Worm (Caenorhabditis elegans) whole organism, L3 larva: ENCODE results near the gene F57G8.7.

ENCODE experiments used
- R02D3.7 ChIP-seq: fragments of 150-350 bp; optimal IDR thresholded peaks from 2 replicates; lab custom pipeline; 2014; ENCODE audit warnings: missing biosample characterization, missing genetic modification characterization
- aly-2 ChIP-seq: fragments of 150-350 bp; optimal IDR thresholded peaks from 2 replicates; lab custom pipeline; 2014; ENCODE audit warnings: missing biosample characterization, missing genetic modification characterization
- ceh-16 ChIP-seq: sonication (generic microtip); optimal IDR thresholded peaks from 2 replicates; lab custom pipeline; 2017; ENCODE audit warnings: missing biosample characterization, missing genetic modification characterization
- ceh-9 ChIP-seq: sonication (generic microtip); optimal IDR thresholded peaks from 2 replicates; lab custom pipeline; 2018; ENCODE audit warnings: missing biosample characterization, missing genetic modification characterization
- daf-12 ChIP-seq: fragments of 150-350 bp; optimal IDR thresholded peaks from 2 replicates; lab custom pipeline; 2014; ENCODE audit warnings: missing biosample characterization, missing genetic modification reagents, missing genetic modification characterization
- egl-27 ChIP-seq: sonication (generic microtip); optimal IDR thresholded peaks from 4 replicates; lab custom pipeline; 2017; ENCODE audit warnings: missing biosample characterization, missing genetic modification reagents, missing genetic modification characterization
- egl-5 ChIP-seq: fragments of 150-350 bp; optimal IDR thresholded peaks from 2 replicates; lab custom pipeline; 2017; ENCODE audit warnings: missing biosample characterization, missing genetic modification reagents, missing genetic modification characterization, inconsistent platforms
- elt-2 ChIP-seq: sonication (generic microtip); optimal IDR thresholded peaks from 2 replicates; lab custom pipeline; 2016; ENCODE audit warnings: missing genetic modification reagents, mild to moderate bottlenecking, missing genetic modification characterization, missing compliant biosample characterization
- elt-3 ChIP-seq, 3 experiments: fragments of 150-350 bp in 1 of 3; sonication (generic microtip) in 2 of 3; optimal IDR thresholded peaks; 2 replicates in 2 of 3; 4 replicates in 1 of 3; lab custom pipeline; 2014 to 2017; ENCODE audit warnings: missing biosample characterization in 3 of 3, missing genetic modification characterization in 3 of 3
- fkh-10 ChIP-seq: sonication (generic microtip); optimal IDR thresholded peaks from 2 replicates; lab custom pipeline; 2017; ENCODE audit warnings: missing biosample characterization, missing genetic modification reagents, missing genetic modification characterization
- fos-1 ChIP-seq: fragments of 150-350 bp; optimal IDR thresholded peaks from 2 replicates; lab custom pipeline; 2014; ENCODE audit warnings: missing biosample characterization, missing genetic modification characterization
- hmg-11 ChIP-seq: sonication (generic microtip); optimal IDR thresholded peaks from 2 replicates; lab custom pipeline; 2016; ENCODE audit warnings: missing genetic modification characterization, missing compliant biosample characterization
- jun-1 ChIP-seq: fragments of 150-350 bp; optimal IDR thresholded peaks from 2 replicates; lab custom pipeline; 2014; ENCODE audit warnings: missing biosample characterization, missing genetic modification reagents, missing genetic modification characterization
- lin-15B ChIP-seq: fragments of 150-350 bp; optimal IDR thresholded peaks from 2 replicates; lab custom pipeline; 2014; ENCODE audit warnings: missing biosample characterization, missing genetic modification characterization
- lin-39 ChIP-seq: fragments of 150-350 bp; optimal IDR thresholded peaks from 2 replicates; lab custom pipeline; 2018; ENCODE audit warnings: missing biosample characterization, missing genetic modification reagents, missing genetic modification characterization
- mml-1 ChIP-seq: fragments of 150-350 bp; sonication (generic microtip); optimal IDR thresholded peaks from 3 replicates; lab custom pipeline; 2014; ENCODE audit warnings: missing biosample characterization, missing genetic modification characterization
- nfya-1 ChIP-seq: sonication (generic microtip); optimal IDR thresholded peaks from 2 replicates; lab custom pipeline; 2017; ENCODE audit warnings: missing genetic modification characterization, mild to moderate bottlenecking, missing compliant biosample characterization, antibody characterized with exemption, moderate library complexity; ENCODE audit not compliant: insufficient read depth
- nhr-11 ChIP-seq: fragments of 150-350 bp; optimal IDR thresholded peaks from 2 replicates; lab custom pipeline; 2014; ENCODE audit warnings: missing biosample characterization, missing genetic modification characterization
- nhr-12 ChIP-seq: fragments of 150-350 bp; optimal IDR thresholded peaks from 2 replicates; lab custom pipeline; 2014; ENCODE audit warnings: missing biosample characterization, missing genetic modification characterization
- nhr-23 ChIP-seq: fragments of 150-350 bp; optimal IDR thresholded peaks from 2 replicates; lab custom pipeline; 2014; ENCODE audit warnings: missing biosample characterization, missing genetic modification reagents, missing genetic modification characterization
- nhr-237 ChIP-seq: fragments of 150-350 bp; optimal IDR thresholded peaks from 2 replicates; lab custom pipeline; 2014; ENCODE audit warnings: missing biosample characterization, missing genetic modification characterization
- nhr-25 ChIP-seq: sonication (generic microtip); optimal IDR thresholded peaks from 2 replicates; lab custom pipeline; 2017; ENCODE audit warnings: missing biosample characterization, missing genetic modification characterization
- nhr-28 ChIP-seq: fragments of 150-350 bp; optimal IDR thresholded peaks from 2 replicates; lab custom pipeline; 2014; ENCODE audit warnings: missing biosample characterization, missing genetic modification characterization
- nhr-77 ChIP-seq: fragments of 150-350 bp; optimal IDR thresholded peaks from 2 replicates; lab custom pipeline; 2014; ENCODE audit warnings: missing biosample characterization, missing genetic modification characterization
- pha-4 ChIP-seq: fragments of 150-350 bp; optimal IDR thresholded peaks from 2 replicates; lab custom pipeline; 2014; ENCODE audit warnings: missing biosample characterization, missing genetic modification reagents, missing genetic modification characterization
- pqm-1 ChIP-seq: fragments of 150-350 bp; optimal IDR thresholded peaks from 2 replicates; lab custom pipeline; 2017; ENCODE audit warnings: missing biosample characterization, missing genetic modification characterization, inconsistent platforms
- sea-2 ChIP-seq: fragments of 150-350 bp; sonication (generic microtip); optimal IDR thresholded peaks from 4 replicates; lab custom pipeline; 2014; ENCODE audit warnings: missing biosample characterization, missing genetic modification reagents, missing genetic modification characterization
- skn-1 ChIP-seq: fragments of 150-350 bp; optimal IDR thresholded peaks from 2 replicates; lab custom pipeline; 2014; ENCODE audit warnings: missing biosample characterization, missing genetic modification characterization
- snpc-4 ChIP-seq: fragments of 150-350 bp; optimal IDR thresholded peaks from 2 replicates; lab custom pipeline; 2014; ENCODE audit warnings: missing biosample characterization, missing genetic modification characterization
- tbx-2 ChIP-seq: sonication (generic microtip); optimal IDR thresholded peaks from 2 replicates; lab custom pipeline; 2016; ENCODE audit warnings: mild to moderate bottlenecking, missing genetic modification characterization, missing compliant biosample characterization
- unc-62 ChIP-seq: fragments of 150-350 bp; sonication (generic microtip); optimal IDR thresholded peaks from 4 replicates; lab custom pipeline; 2014; ENCODE audit warnings: missing biosample characterization, missing genetic modification reagents, missing genetic modification characterization
- zag-1 ChIP-seq: fragments of 150-350 bp; optimal IDR thresholded peaks from 2 replicates; lab custom pipeline; 2014; ENCODE audit warnings: missing biosample characterization, missing genetic modification characterization
- ztf-11 ChIP-seq: fragments of 150-350 bp; optimal IDR thresholded peaks from 2 replicates; lab custom pipeline; 2014; ENCODE audit warnings: missing biosample characterization, missing genetic modification characterization
- ztf-4 ChIP-seq: fragments of 150-350 bp; optimal IDR thresholded peaks from 2 replicates; lab custom pipeline; 2014; ENCODE audit warnings: missing biosample characterization, missing genetic modification characterization

The F57G8.7 gene

DNA sequence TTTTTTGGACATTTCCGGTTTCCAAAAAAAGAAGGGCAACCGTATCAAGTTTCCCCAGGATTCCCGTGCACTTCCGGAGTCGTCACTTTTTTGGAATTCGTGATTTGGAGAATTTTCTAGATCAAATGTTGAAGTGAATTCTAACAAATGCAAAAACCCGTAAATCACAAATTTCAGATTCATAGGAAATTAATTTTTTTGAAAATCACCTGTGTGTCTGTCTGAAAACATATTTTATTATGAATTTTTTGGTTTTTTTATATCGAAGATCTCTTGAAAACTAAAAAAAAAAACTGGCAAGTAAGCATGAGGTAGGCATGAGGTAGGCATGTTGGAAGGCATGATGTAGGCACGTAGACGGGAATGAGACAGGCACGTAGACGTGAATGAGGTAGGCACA is 21.1 kb downstream of the F57G8.7 start:
- TF ChIP-seq nhr-25 (tag; lab: Kevin White, UChicago) (no peak), ceh-9 (tag; lab: Kevin White, UChicago) (no peak), egl-27 (tag; lab: Kevin White, UChicago) (no peak), ztf-4 (tag; lab: Kevin White, UChicago) (no peak), elt-3 (tag; optimal IDR thresholded peaks at IDR 0.05; lab: Kevin White, UChicago) (no peak), sea-2 (GFP tag; lab: Kevin White, UChicago) (no peak), egl-5 (tag; lab: Kevin White, UChicago) (no peak), aly-2 (no peak), nhr-28 (tag; lab: Kevin White, UChicago) (no peak)

DNA sequence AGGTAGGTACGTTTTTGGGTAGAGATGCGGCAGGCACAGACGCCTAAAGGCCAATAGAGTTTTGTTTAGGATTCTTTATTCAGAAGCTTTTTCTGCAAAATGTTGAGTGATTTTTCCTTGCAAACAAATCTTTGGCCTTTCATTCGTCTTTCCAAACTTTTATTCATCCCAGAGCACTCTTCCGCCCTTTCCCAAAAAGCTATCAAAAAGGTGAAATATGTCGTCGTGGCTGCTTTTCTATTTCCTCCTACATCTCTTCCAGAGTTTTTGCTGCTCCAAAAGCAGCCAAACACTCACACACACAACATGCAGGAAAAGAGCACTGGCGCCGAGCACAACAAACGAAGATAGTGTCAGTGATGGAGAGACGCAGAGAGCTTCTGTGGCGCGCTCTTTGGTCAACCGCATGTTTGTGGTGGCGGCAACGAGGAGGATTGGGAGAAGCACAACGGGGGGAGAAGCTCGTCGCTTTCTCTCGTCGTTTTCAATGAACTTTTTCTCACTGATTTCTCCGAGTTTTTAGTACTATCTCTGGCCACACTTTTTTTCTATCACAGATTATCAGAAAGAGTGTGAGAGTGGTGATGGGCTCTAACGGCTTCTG is 21.9 kb downstream of the F57G8.7 start:
- no peak for TF ChIP-seq mml-1 (tag; lab: Kevin White, UChicago)
- TF ChIP-seq elt-2 (tag; lab: Kevin White, UChicago), result peak; percentile 53
- no peak for TF ChIP-seq unc-62 (GFP tag; lab: Kevin White, UChicago)
- peak; percentile 23 for TF ChIP-seq nhr-11 (tag; lab: Kevin White, UChicago)
- peak; percentile 55 for TF ChIP-seq lin-39 (tag; lab: Kevin White, UChicago)
- TF ChIP-seq fkh-10 (GFP tag; lab: Kevin White, UChicago), result peak; percentile 36
- peak; percentile 64 for TF ChIP-seq hmg-11 (tag; lab: Kevin White, UChicago)
- TF ChIP-seq pha-4, result peak; percentile 70
- peak; percentile 2 for TF ChIP-seq egl-5 (tag; lab: Kevin White, UChicago)
- peak; percentile 38 for TF ChIP-seq pqm-1 (tag; lab: Kevin White, UChicago)
- TF ChIP-seq snpc-4, result peak; percentile 65
- TF ChIP-seq nfya-1 (tag; lab: Kevin White, UChicago), result peak; percentile 87
- peak; percentile 45 for TF ChIP-seq lin-15B (tag; lab: Kevin White, UChicago)
- no peak for TF ChIP-seq elt-3 (tag; optimal IDR thresholded peaks at IDR 0.05; lab: Kevin White, UChicago)

DNA sequence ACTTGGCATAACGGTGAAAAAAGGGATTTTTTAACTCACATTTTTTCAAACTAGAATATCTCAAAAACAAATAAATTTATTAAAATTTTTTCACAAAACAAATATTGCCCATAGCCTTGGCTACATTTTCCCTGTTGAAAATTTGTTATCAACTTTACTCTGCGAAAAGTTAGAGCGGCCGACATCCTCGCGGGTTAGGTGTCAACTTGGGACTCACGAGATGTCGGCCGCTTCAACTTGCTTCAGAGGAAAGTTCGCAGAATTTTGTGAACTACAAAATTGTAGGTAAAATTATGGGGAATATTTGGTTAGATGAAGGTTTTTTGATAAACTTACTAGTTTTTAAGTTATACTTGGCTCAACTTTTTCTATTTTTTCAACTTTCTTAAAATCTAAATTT is 22.8 kb downstream of the F57G8.7 start:
- TF ChIP-seq fos-1 (tag; lab: Kevin White, UChicago) (no peak), ztf-11 (tag; lab: Kevin White, UChicago) (no peak), daf-12 (tag; lab: Kevin White, UChicago) (no peak), elt-3 (tag; optimal IDR thresholded peaks at IDR 0.05; lab: Kevin White, UChicago) (no peak), pha-4 (no peak), snpc-4 (peak; percentile 80)

DNA sequence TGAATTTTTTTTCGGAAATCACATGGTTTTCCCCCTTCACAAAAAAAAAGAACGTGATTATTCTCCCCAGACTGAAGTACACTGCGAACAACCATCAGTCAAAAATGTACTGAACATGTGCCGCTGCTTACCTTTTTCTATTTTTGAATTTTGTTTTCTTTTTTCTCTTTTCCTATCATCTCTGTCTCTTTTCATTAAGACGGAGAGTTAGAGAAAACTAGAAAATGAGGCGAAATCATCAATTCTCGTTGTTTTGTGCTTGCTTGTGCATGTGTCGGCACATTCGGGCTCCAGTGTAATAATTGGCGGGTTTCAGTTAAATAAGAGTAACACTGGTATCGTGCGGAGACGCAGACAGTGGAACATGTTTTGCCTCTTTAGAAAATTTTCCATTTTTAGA is 23.3 kb downstream of the F57G8.7 start:
- TF ChIP-seq lin-39 (tag; lab: Kevin White, UChicago) (peak; percentile 54), ztf-11 (tag; lab: Kevin White, UChicago) (no peak), ztf-4 (tag; lab: Kevin White, UChicago) (no peak), egl-5 (tag; lab: Kevin White, UChicago) (peak; percentile 3), nhr-23 (tag; lab: Kevin White, UChicago) (no peak), ceh-9 (tag; lab: Kevin White, UChicago) (no peak), zag-1 (tag; lab: Kevin White, UChicago) (no peak), lin-15B (tag; lab: Kevin White, UChicago) (peak; percentile 22), hmg-11 (tag; lab: Kevin White, UChicago) (peak; percentile 13), nfya-1 (tag; lab: Kevin White, UChicago) (peak; percentile 54), R02D3.7 (no peak), nhr-11 (tag; lab: Kevin White, UChicago) (no peak), tbx-2 (tag; lab: Kevin White, UChicago) (no peak), fos-1 (tag; lab: Kevin White, UChicago) (no peak), pha-4 (peak; percentile 69), ceh-16 (no peak), jun-1 (tag; lab: Kevin White, UChicago) (no peak), elt-2 (tag; lab: Kevin White, UChicago) (peak; percentile 60), nhr-237 (tag; lab: Kevin White, UChicago) (no peak), skn-1 (tag; lab: Kevin White, UChicago) (peak; percentile 56), nhr-12 (tag; lab: Kevin White, UChicago) (no peak), pqm-1 (tag; lab: Kevin White, UChicago) (peak; percentile 58), nhr-77 (no peak)
